4 worm cellular contexts compared by ENCODE assay signal in genomic region chrII:4597441-4597840, ce11.
TF ChIP-seq lines count a peak whose summit lies in the region.

No protein-coding gene starts in this region.

TF ChIP-seq in whole organism, L2 larva, 48 proteins besides CTCF, POLR2A, EP300 and RAD21:
- TF ChIP-seq nhr-77 (tag; optimal IDR thresholded peaks at IDR 0.05; lab: Kevin White, UChicago) (no peak), fos-1 (tag; optimal IDR thresholded peaks at IDR 0.05; lab: Kevin White, UChicago) (peak; percentile 84)
TF ChIP-seq in whole organism, L2 larva: peak in this region for 1.

TF ChIP-seq in whole organism, L3 larva, 47 proteins besides CTCF, POLR2A, EP300 and RAD21:
- TF ChIP-seq nhr-11 (tag; optimal IDR thresholded peaks at IDR 0.05; lab: Kevin White, UChicago): no peak
- TF ChIP-seq nhr-43 (tag; optimal IDR thresholded peaks at IDR 0.05; lab: Kevin White, UChicago; ENCODE audit: poor library complexity, severe bottlenecking): no peak
- TF ChIP-seq ztf-11 (tag; optimal IDR thresholded peaks at IDR 0.05; lab: Kevin White, UChicago): no peak
- no peak for TF ChIP-seq ceh-82 (tag; optimal IDR thresholded peaks at IDR 0.05; lab: Kevin White, UChicago)
- TF ChIP-seq mml-1 (tag; optimal IDR thresholded peaks at IDR 0.05; lab: Kevin White, UChicago): no peak
- TF ChIP-seq mdl-1 (tag; optimal IDR thresholded peaks at IDR 0.05; lab: Kevin White, UChicago): no peak
- peak; percentile 36 for TF ChIP-seq elt-2 (tag; optimal IDR thresholded peaks at IDR 0.05; lab: Kevin White, UChicago)
- peak; percentile 7 for TF ChIP-seq pqm-1 (tag; optimal IDR thresholded peaks at IDR 0.05; lab: Kevin White, UChicago)
- no peak for TF ChIP-seq egl-27 (tag; optimal IDR thresholded peaks at IDR 0.05; lab: Kevin White, UChicago)
- TF ChIP-seq lin-15B (tag; optimal IDR thresholded peaks at IDR 0.05; lab: Kevin White, UChicago): no peak
- TF ChIP-seq zag-1 (tag; optimal IDR thresholded peaks at IDR 0.05; lab: Kevin White, UChicago): no peak

TF ChIP-seq in whole organism, L4 larva, 104 proteins besides CTCF, POLR2A, EP300 and RAD21:
- TF ChIP-seq hlh-11 (tag; optimal IDR thresholded peaks at IDR 0.05; lab: Kevin White, UChicago): peak; percentile 3
- peak; percentile 18 for TF ChIP-seq pqm-1 (tag; optimal IDR thresholded peaks at IDR 0.05; lab: Kevin White, UChicago)
- no peak for TF ChIP-seq Y5F2A.4 (GFP tag; optimal IDR thresholded peaks at IDR 0.05; lab: Kevin White, UChicago)
- TF ChIP-seq F37D6.2 (tag; optimal IDR thresholded peaks at IDR 0.05; lab: Kevin White, UChicago): no peak
- no peak for TF ChIP-seq nhr-10 (tag; optimal IDR thresholded peaks at IDR 0.05; lab: Kevin White, UChicago)
- TF ChIP-seq vab-7 (GFP tag; IDR thresholded peaks at IDR 0.05; lab: Robert Waterston, UW): no peak
- TF ChIP-seq php-3 (GFP tag; IDR thresholded peaks at IDR 0.05; lab: Robert Waterston, UW): peak; percentile 70
- TF ChIP-seq daf-16 (GFP tag; optimal IDR thresholded peaks at IDR 0.05; lab: Kevin White, UChicago): no peak
- TF ChIP-seq daf-16 (tag; optimal IDR thresholded peaks at IDR 0.05; lab: Kevin White, UChicago): peak; percentile 24
- TF ChIP-seq sdz-12 (GFP tag; optimal IDR thresholded peaks at IDR 0.05; lab: Kevin White, UChicago): no peak
- peak; percentile 57 for TF ChIP-seq nhr-28 (tag; optimal IDR thresholded peaks at IDR 0.05; lab: Kevin White, UChicago)
- TF ChIP-seq dmd-6 (GFP tag; IDR thresholded peaks at IDR 0.05; lab: Robert Waterston, UW): peak; percentile 26; the same call in 1 of the 2 replicates

TF ChIP-seq in whole organism, young adult, 124 proteins besides CTCF, POLR2A, EP300 and RAD21:
- TF ChIP-seq zfh-2 (GFP tag; conservative IDR thresholded peaks at IDR 0.05; lab: Robert Waterston, UW) (no peak), nhr-80 (tag; optimal IDR thresholded peaks at IDR 0.05; lab: Kevin White, UChicago) (peak; percentile 53), sea-2 (GFP tag; IDR thresholded peaks at IDR 0.05; lab: Robert Waterston, UW) (no peak)
